Worm (Caenorhabditis elegans) whole organism, early embryonic: ENCODE measurements around the gene ctf-18.

Experiments
- B0310.2 ChIP-seq: sonication (generic microtip); optimal IDR thresholded peaks from 2 replicates; lab custom pipeline; 2016; ENCODE audit warnings: mild to moderate bottlenecking, missing genetic modification characterization, missing compliant biosample characterization
- F13C5.2 ChIP-seq: sonication (generic microtip); optimal IDR thresholded peaks from 2 replicates; lab custom pipeline; 2017; ENCODE audit warnings: mild to moderate bottlenecking, missing genetic modification characterization, inconsistent platforms, missing compliant biosample characterization
- ama-1 ChIP-seq: fragments of 150-350 bp; optimal IDR thresholded peaks from 2 replicates; lab custom pipeline; 2014
- ceh-36 ChIP-seq: sonication (generic microtip); optimal IDR thresholded peaks from 2 replicates; lab custom pipeline; 2016; ENCODE audit warnings: missing genetic modification characterization, inconsistent platforms, missing compliant biosample characterization
- tra-4 ChIP-seq: sonication (generic microtip); optimal IDR thresholded peaks from 2 replicates; lab custom pipeline; 2017; ENCODE audit warnings: missing genetic modification characterization, missing compliant biosample characterization

DNA sequence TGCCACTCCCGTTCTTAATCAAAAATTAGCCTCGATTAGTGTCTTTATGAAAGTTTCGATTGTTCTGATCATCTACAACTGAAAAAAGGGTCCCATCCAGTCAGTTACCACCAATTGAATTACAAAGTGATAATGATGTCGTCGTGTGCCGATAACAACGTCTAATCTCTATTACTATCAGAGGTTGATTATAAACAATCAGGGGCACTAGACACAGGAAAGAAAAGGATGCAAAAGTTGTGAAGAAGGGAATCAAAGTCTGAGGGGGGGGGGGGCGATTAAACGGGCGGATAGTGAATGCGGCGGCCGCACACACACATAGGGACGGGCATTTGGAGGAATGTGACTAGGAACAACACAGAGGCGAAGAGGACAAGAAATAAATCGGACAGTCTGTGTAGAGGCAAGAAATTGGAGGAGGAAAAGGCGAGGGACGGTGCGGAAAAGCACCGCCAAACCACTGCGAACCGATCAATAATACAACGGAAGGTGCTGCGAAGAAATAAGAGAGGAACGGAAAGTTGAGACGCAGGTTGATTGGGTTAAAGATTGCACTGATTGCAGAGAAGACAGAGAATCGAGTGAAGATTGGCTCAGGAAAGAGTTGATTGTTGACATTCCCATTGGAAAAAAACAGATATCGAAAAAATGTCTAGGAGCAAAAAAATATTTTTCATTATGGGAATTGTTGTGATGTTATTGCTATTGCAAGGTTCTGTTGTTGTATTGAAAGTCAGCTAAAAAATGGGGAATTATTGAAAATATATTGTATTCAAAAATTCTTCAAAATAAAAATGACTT lies 48.7 kb upstream of the ctf-18 start:
- TF ChIP-seq tra-4 (tag; lab: Kevin White, UChicago) (no peak), F13C5.2 (tag; lab: Kevin White, UChicago) (no peak), ama-1 (lab: Kevin White, UChicago) (no peak), B0310.2 (tag; lab: Kevin White, UChicago) (peak; percentile 45), ceh-36 (tag; lab: Kevin White, UChicago) (peak; percentile 28)
